Worm (Caenorhabditis elegans) whole organism, young adult: ENCODE results near the gene B0244.6.

Experiments
- B0019.2 ChIP-seq: fragments of 200-800 bp; sonication (Bioruptor generic); conservative IDR thresholded peaks from 2 replicates; pipeline ENCODE4 v1.3.6; 2022; ENCODE audit warnings: missing genetic modification reagents, missing genetic modification characterization, missing compliant biosample characterization
- B0261.1 ChIP-seq: sonication (generic microtip); optimal IDR thresholded peaks from 2 replicates; lab custom pipeline; 2016; ENCODE audit warnings: mild to moderate bottlenecking, missing genetic modification characterization, moderate library complexity, missing compliant biosample characterization
- C06A6.2 ChIP-seq: fragments of 200-800 bp; sonication (Bioruptor generic); conservative IDR thresholded peaks from 2 replicates; pipeline ENCODE4 v1.3.6; 2022; ENCODE audit warnings: missing genetic modification characterization, missing compliant biosample characterization
- C17E4.6 ChIP-seq: fragments of 200-800 bp; sonication (Bioruptor generic); IDR thresholded peaks from 2 replicates; pipeline ENCODE4 v1.3.6; 2022; ENCODE audit warnings: missing genetic modification reagents, missing genetic modification characterization, missing compliant biosample characterization
- F33H1.4 ChIP-seq: fragments of 200-800 bp; sonication (Bioruptor generic); IDR thresholded peaks from 2 replicates; pipeline ENCODE4 v1.3.6; 2022; ENCODE audit warnings: missing genetic modification reagents, missing genetic modification characterization, missing compliant biosample characterization
- F39B2.1 ChIP-seq: fragments of 200-800 bp; sonication (Bioruptor generic); IDR thresholded peaks from 2 replicates; pipeline ENCODE4 v1.3.6; 2022; ENCODE audit warnings: missing genetic modification reagents, missing genetic modification characterization, missing compliant biosample characterization
- F57C9.4 ChIP-seq: sonication (generic microtip); optimal IDR thresholded peaks from 2 replicates; lab custom pipeline; 2017; ENCODE audit warnings: mild to moderate bottlenecking, missing genetic modification characterization, missing compliant biosample characterization
- K12H6.12 ChIP-seq: fragments of 200-800 bp; sonication (Bioruptor generic); optimal IDR thresholded peaks from 2 replicates; lab custom pipeline; 2018; ENCODE audit warnings: mild to moderate bottlenecking, missing genetic modification characterization, missing compliant biosample characterization
- T26A5.8 ChIP-seq: sonication (generic microtip); optimal IDR thresholded peaks from 2 replicates; lab custom pipeline; 2016; ENCODE audit warnings: missing genetic modification characterization, missing compliant biosample characterization
- Y56A3A.18 ChIP-seq: fragments of 200-800 bp; sonication (Bioruptor generic); IDR thresholded peaks from 2 replicates; pipeline ENCODE4 v1.3.6; 2022; ENCODE audit warnings: missing genetic modification reagents, missing genetic modification characterization, missing compliant biosample characterization
- Y67H2A.10 ChIP-seq: fragments of 200-800 bp; sonication (Bioruptor generic); conservative IDR thresholded peaks from 2 replicates; pipeline ENCODE4 v1.3.6; 2022; ENCODE audit warnings: missing genetic modification reagents, missing genetic modification characterization, missing compliant biosample characterization
- Y95B8A.8 ChIP-seq: fragments of 200-800 bp; sonication (Bioruptor generic); IDR thresholded peaks from 2 replicates; pipeline ENCODE4 v1.3.6; 2022; ENCODE audit warnings: missing genetic modification reagents, missing genetic modification characterization, missing compliant biosample characterization
- ZK185.1 ChIP-seq: sonication (generic microtip); optimal IDR thresholded peaks from 2 replicates; lab custom pipeline; 2016; ENCODE audit warnings: mild to moderate bottlenecking, missing genetic modification characterization, missing compliant biosample characterization; ENCODE audit not compliant: poor library complexity, severe bottlenecking
- akir-1 ChIP-seq: fragments of 200-800 bp; sonication (Bioruptor generic); optimal IDR thresholded peaks from 2 replicates; lab custom pipeline; 2018; ENCODE audit warnings: mild to moderate bottlenecking, missing genetic modification characterization, moderate library complexity, missing compliant biosample characterization
- aptf-3 ChIP-seq: fragments of 200-800 bp; sonication (Bioruptor generic); IDR thresholded peaks from 2 replicates; pipeline ENCODE4 v1.3.6; 2022; ENCODE audit warnings: missing genetic modification characterization, missing compliant biosample characterization
- athp-1 ChIP-seq: sonication (generic microtip); optimal IDR thresholded peaks from 2 replicates; lab custom pipeline; 2017; ENCODE audit warnings: mild to moderate bottlenecking, missing genetic modification characterization, missing compliant biosample characterization
- attf-3 ChIP-seq: fragments of 200-800 bp; sonication (Bioruptor generic); conservative IDR thresholded peaks from 2 replicates; pipeline ENCODE4 v1.3.6; 2022; ENCODE audit warnings: missing genetic modification reagents, missing genetic modification characterization, missing compliant biosample characterization
- attf-6 ChIP-seq: fragments of 200-800 bp; sonication (Bioruptor generic); IDR thresholded peaks from 2 replicates; pipeline ENCODE4 v1.3.6; 2022; ENCODE audit warnings: missing genetic modification reagents, missing genetic modification characterization, missing compliant biosample characterization
- cebp-2 ChIP-seq: fragments of 200-800 bp; sonication (Bioruptor generic); IDR thresholded peaks from 2 replicates; pipeline ENCODE4 v1.3.6; 2022; ENCODE audit warnings: missing genetic modification characterization, missing compliant biosample characterization
- dpff-1 ChIP-seq: sonication (generic microtip); optimal IDR thresholded peaks from 2 replicates; lab custom pipeline; 2017; ENCODE audit warnings: mild to moderate bottlenecking, missing genetic modification characterization, missing compliant biosample characterization
- efl-1 ChIP-seq: fragments of 150-350 bp; optimal IDR thresholded peaks from 2 replicates; lab custom pipeline; 2014; ENCODE audit warnings: missing biosample characterization, missing genetic modification reagents, missing genetic modification characterization
- egl-18 ChIP-seq: fragments of 200-800 bp; sonication (Bioruptor generic); IDR thresholded peaks from 2 replicates; pipeline ENCODE4 v1.3.6; 2022; ENCODE audit warnings: missing genetic modification reagents, missing genetic modification characterization, missing compliant biosample characterization
- fkh-3 ChIP-seq: sonication (generic microtip); optimal IDR thresholded peaks from 2 replicates; lab custom pipeline; 2016; ENCODE audit warnings: mild to moderate bottlenecking, missing genetic modification characterization, missing compliant biosample characterization
- him-1 ChIP-seq: sonication (generic microtip); optimal IDR thresholded peaks from 2 replicates; lab custom pipeline; 2016; ENCODE audit warnings: missing genotype, missing genetic modification reagents, missing genetic modification characterization, missing compliant biosample characterization
- hlh-26 ChIP-seq: fragments of 200-800 bp; sonication (Bioruptor generic); conservative IDR thresholded peaks from 2 replicates; pipeline ENCODE4 v1.3.6; 2022; ENCODE audit warnings: missing genetic modification reagents, missing genetic modification characterization, missing compliant biosample characterization
- let-607 ChIP-seq, 2 experiments: fragments of 200-800 bp in 1 of 2; sonication (Bioruptor generic) in 1 of 2; sonication (generic microtip) in 1 of 2; optimal IDR thresholded peaks; 2 replicates each; lab custom pipeline; 2016 to 2018; ENCODE audit warnings: mild to moderate bottlenecking in 2 of 2, missing compliant biosample characterization in 2 of 2, missing genetic modification characterization in 2 of 2, moderate library complexity in 2 of 2, missing genotype in 1 of 2
- lin-40 ChIP-seq: sonication (generic microtip); optimal IDR thresholded peaks from 2 replicates; lab custom pipeline; 2016; ENCODE audit warnings: missing genetic modification characterization, mild to moderate bottlenecking, missing compliant biosample characterization, missing genotype, missing genetic modification reagents
- madf-10 ChIP-seq: sonication (generic microtip); optimal IDR thresholded peaks from 2 replicates; lab custom pipeline; 2016; ENCODE audit warnings: mild to moderate bottlenecking, missing genetic modification characterization, missing compliant biosample characterization
- madf-3 ChIP-seq: fragments of 200-800 bp; sonication (Bioruptor generic); IDR thresholded peaks from 2 replicates; pipeline ENCODE4 v1.3.6; 2022; ENCODE audit warnings: missing genetic modification reagents, missing genetic modification characterization, missing compliant biosample characterization
- mcd-1 ChIP-seq: fragments of 200-800 bp; sonication (Bioruptor generic); IDR thresholded peaks from 2 replicates; pipeline ENCODE4 v1.3.6; 2022; ENCODE audit warnings: missing genetic modification reagents, missing genetic modification characterization, missing compliant biosample characterization
- mes-4 ChIP-seq: sonication (generic microtip); optimal IDR thresholded peaks from 2 replicates; lab custom pipeline; 2016; ENCODE audit warnings: missing genotype, missing genetic modification characterization, missing compliant biosample characterization
- mxl-1 ChIP-seq: sonication (generic microtip); optimal IDR thresholded peaks from 2 replicates; lab custom pipeline; 2016; ENCODE audit warnings: missing genetic modification characterization, missing compliant biosample characterization
- nfya-2 ChIP-seq: fragments of 200-800 bp; sonication (Bioruptor generic); IDR thresholded peaks from 2 replicates; pipeline ENCODE4 v1.3.6; 2022; ENCODE audit warnings: missing genetic modification reagents, missing genetic modification characterization, missing compliant biosample characterization
- nhr-179 ChIP-seq: sonication (generic microtip); optimal IDR thresholded peaks from 2 replicates; lab custom pipeline; 2016; ENCODE audit warnings: mild to moderate bottlenecking, missing genetic modification characterization, missing compliant biosample characterization
- nhr-27 ChIP-seq: fragments of 200-800 bp; sonication (Bioruptor generic); optimal IDR thresholded peaks from 2 replicates; lab custom pipeline; 2018; ENCODE audit warnings: mild to moderate bottlenecking, missing genetic modification characterization, moderate library complexity, missing compliant biosample characterization
- rcor-1 ChIP-seq: fragments of 200-800 bp; sonication (Bioruptor generic); IDR thresholded peaks from 2 replicates; pipeline ENCODE4 v1.3.6; 2022; ENCODE audit warnings: missing genetic modification reagents, missing genetic modification characterization, missing compliant biosample characterization
- rec-8 ChIP-seq, 2 experiments: sonication (generic microtip); optimal IDR thresholded peaks; 2 replicates each; lab custom pipeline; 2016; ENCODE audit warnings: mild to moderate bottlenecking in 2 of 2, missing genetic modification characterization in 2 of 2, missing genetic modification reagents in 2 of 2, missing genotype in 2 of 2, missing biosample characterization in 1 of 2, missing compliant biosample characterization in 1 of 2, moderate library complexity in 1 of 2
- repo-1 ChIP-seq: sonication (generic microtip); optimal IDR thresholded peaks from 2 replicates; lab custom pipeline; 2017; ENCODE audit warnings: mild to moderate bottlenecking, missing genetic modification characterization, missing compliant biosample characterization
- sea-2 ChIP-seq: fragments of 200-800 bp; sonication (Bioruptor generic); IDR thresholded peaks from 2 replicates; pipeline ENCODE4 v1.3.6; 2022; ENCODE audit warnings: missing genetic modification characterization, missing compliant biosample characterization
- sptf-2 ChIP-seq: fragments of 200-800 bp; sonication (Bioruptor generic); optimal IDR thresholded peaks from 2 replicates; lab custom pipeline; 2018; ENCODE audit warnings: mild to moderate bottlenecking, missing genetic modification characterization, missing compliant biosample characterization
- tbx-9 ChIP-seq: sonication (generic microtip); optimal IDR thresholded peaks from 2 replicates; lab custom pipeline; 2016; ENCODE audit warnings: borderline replicate concordance, missing genetic modification characterization, inconsistent platforms, missing compliant biosample characterization
- tlf-1 ChIP-seq: fragments of 200-800 bp; sonication (Bioruptor generic); optimal IDR thresholded peaks from 2 replicates; lab custom pipeline; 2018; ENCODE audit warnings: mild to moderate bottlenecking, missing genetic modification characterization, missing compliant biosample characterization
- unc-62 ChIP-seq: fragments of 150-350 bp; optimal IDR thresholded peaks from 2 replicates; lab custom pipeline; 2014; ENCODE audit warnings: missing biosample characterization, missing genetic modification reagents, missing genetic modification characterization
- xnd-1 ChIP-seq: sonication (generic microtip); optimal IDR thresholded peaks from 2 replicates; lab custom pipeline; 2016; ENCODE audit warnings: missing genotype, missing genetic modification reagents, missing genetic modification characterization, missing compliant biosample characterization
- zfh-2 ChIP-seq: fragments of 200-800 bp; sonication (Bioruptor generic); conservative IDR thresholded peaks from 2 replicates; pipeline ENCODE4 v1.3.6; 2022; ENCODE audit warnings: missing genetic modification reagents, missing genetic modification characterization, missing compliant biosample characterization
- ztf-22 ChIP-seq: fragments of 200-800 bp; sonication (Bioruptor generic); optimal IDR thresholded peaks from 2 replicates; lab custom pipeline; 2018; ENCODE audit warnings: mild to moderate bottlenecking, missing genetic modification characterization, moderate library complexity, missing compliant biosample characterization
- ztf-25 ChIP-seq: fragments of 200-800 bp; sonication (Bioruptor generic); IDR thresholded peaks from 2 replicates; pipeline ENCODE4 v1.3.6; 2022; ENCODE audit warnings: missing genetic modification reagents, missing genetic modification characterization, missing compliant biosample characterization
- ztf-26 ChIP-seq: sonication (generic microtip); optimal IDR thresholded peaks from 2 replicates; lab custom pipeline; 2017; ENCODE audit warnings: missing genetic modification characterization, missing compliant biosample characterization
- ztf-28 ChIP-seq: fragments of 200-800 bp; sonication (Bioruptor generic); IDR thresholded peaks from 2 replicates; pipeline ENCODE4 v1.3.6; 2022; ENCODE audit warnings: missing genetic modification reagents, missing genetic modification characterization, missing compliant biosample characterization

Gene B0244.6

DNA sequence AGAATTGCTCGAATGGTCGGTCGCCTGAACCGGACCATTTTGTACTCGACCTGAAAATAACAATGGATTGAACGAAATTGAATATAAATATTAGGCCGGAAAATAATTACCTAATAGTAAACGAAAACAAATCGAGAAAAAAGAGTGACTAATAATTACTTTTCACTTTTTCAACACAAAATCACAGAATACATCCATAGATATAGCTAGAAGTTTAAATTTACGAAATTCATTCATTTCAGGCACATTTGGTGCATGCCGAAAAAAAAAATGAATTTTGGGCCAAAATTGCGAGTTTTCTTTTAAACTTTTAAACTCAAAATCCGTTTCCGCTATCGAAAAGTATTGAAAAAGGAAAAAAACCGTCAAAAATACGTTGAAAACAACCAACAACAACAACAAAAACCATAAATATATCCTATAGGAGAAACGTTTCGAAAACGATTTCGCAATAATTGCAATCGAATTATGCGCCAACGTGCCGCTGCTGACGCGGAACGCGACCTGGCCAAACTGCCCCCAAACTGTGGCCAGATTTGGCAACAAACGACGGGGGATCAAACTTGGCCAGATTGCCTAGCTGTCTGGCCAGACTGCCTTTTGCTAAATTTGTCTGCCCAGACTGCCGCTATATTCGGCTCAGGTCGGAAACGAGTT, 47.6 kb downstream of the B0244.6 start, which contains the start of gene Y37B11A.3 (continued):
- no peak for TF ChIP-seq sea-2
- TF ChIP-seq let-607 (tag; optimal IDR thresholded peaks at IDR 0.05; lab: Kevin White, UChicago): no peak
- no peak for TF ChIP-seq mxl-1 (tag; lab: Kevin White, UChicago)
- TF ChIP-seq mcd-1 (GFP tag; lab: Robert Waterston, UW): no peak; the same call in 1 of the 2 replicates
- no peak for TF ChIP-seq fkh-3 (tag; lab: Kevin White, UChicago)
- no peak for TF ChIP-seq akir-1 (GFP tag; lab: Kevin White, UChicago)
- TF ChIP-seq F39B2.1 (GFP tag; lab: Robert Waterston, UW): no peak
- TF ChIP-seq xnd-1 (tag; lab: Kevin White, UChicago): no peak
- no peak for TF ChIP-seq him-1 (tag; lab: Kevin White, UChicago)
- TF ChIP-seq efl-1 (GFP tag; lab: Kevin White, UChicago): no peak
- no peak for TF ChIP-seq attf-6 (GFP tag; lab: Robert Waterston, UW)
- TF ChIP-seq sptf-2: no peak
- TF ChIP-seq ztf-25 (GFP tag; lab: Robert Waterston, UW): no peak
- TF ChIP-seq rcor-1 (GFP tag; lab: Robert Waterston, UW): no peak
- no peak for TF ChIP-seq nfya-2 (GFP tag; lab: Robert Waterston, UW)
- TF ChIP-seq egl-18: no peak
- TF ChIP-seq B0019.2 (GFP tag; lab: Robert Waterston, UW): no peak
- TF ChIP-seq mes-4: no peak
- no peak for TF ChIP-seq Y95B8A.8 (GFP tag; lab: Robert Waterston, UW)
- TF ChIP-seq cebp-2 (GFP tag; lab: Robert Waterston, UW): no peak
- TF ChIP-seq tlf-1 (GFP tag; lab: Kevin White, UChicago): no peak
- no peak for TF ChIP-seq ZK185.1 (tag; lab: Kevin White, UChicago)
- TF ChIP-seq dpff-1 (tag; lab: Kevin White, UChicago): no peak
- TF ChIP-seq zfh-2 (GFP tag; lab: Robert Waterston, UW): peak; percentile 85
- no peak for TF ChIP-seq T26A5.8 (tag; lab: Kevin White, UChicago)
- no peak for TF ChIP-seq B0261.1 (tag; lab: Kevin White, UChicago)
- no peak for TF ChIP-seq Y67H2A.10 (GFP tag; lab: Robert Waterston, UW)
- TF ChIP-seq F57C9.4 (tag; lab: Kevin White, UChicago): no peak
- TF ChIP-seq nhr-27: no peak
- no peak for TF ChIP-seq tbx-9 (tag; lab: Kevin White, UChicago)
- no peak for TF ChIP-seq unc-62 (GFP tag; lab: Kevin White, UChicago)
- no peak for TF ChIP-seq madf-3 (GFP tag; lab: Robert Waterston, UW)
- TF ChIP-seq aptf-3: no peak
- no peak for TF ChIP-seq madf-10
- no peak for TF ChIP-seq ztf-22 (GFP tag; lab: Kevin White, UChicago)
- peak; percentile 28 for TF ChIP-seq ztf-26 (tag; lab: Kevin White, UChicago)
- peak; percentile 52 for TF ChIP-seq F33H1.4 (GFP tag; lab: Robert Waterston, UW)
- TF ChIP-seq repo-1 (tag; lab: Kevin White, UChicago): no peak
- TF ChIP-seq K12H6.12 (tag; lab: Kevin White, UChicago): peak; percentile 48
- TF ChIP-seq Y56A3A.18: 0 out of 2 replicates have a peak, but pooled peaks have one; percentile 37
- no peak for TF ChIP-seq rec-8 (tag; optimal IDR thresholded peaks at IDR 0.05; lab: Kevin White, UChicago)
- no peak for TF ChIP-seq C06A6.2 (GFP tag; lab: Robert Waterston, UW)
- TF ChIP-seq nhr-179: no peak
- no peak for TF ChIP-seq C17E4.6 (GFP tag; lab: Robert Waterston, UW)
- peak; percentile 72 for TF ChIP-seq lin-40 (tag; lab: Kevin White, UChicago)
- 0 out of 2 replicates have a peak, but pooled peaks have one; percentile 27 for TF ChIP-seq attf-3 (GFP tag; lab: Robert Waterston, UW)
- no peak for TF ChIP-seq ztf-28 (GFP tag; lab: Robert Waterston, UW)
- no peak for TF ChIP-seq hlh-26
- no peak for TF ChIP-seq athp-1
